Worm (Caenorhabditis elegans) whole organism, young adult: ENCODE data around the gene C25E10.17.

ENCODE experiments used
- K12H6.12 ChIP-seq: fragments of 200-800 bp; sonication (Bioruptor generic); optimal IDR thresholded peaks from 2 replicates; lab custom pipeline; 2018; ENCODE audit warnings: mild to moderate bottlenecking, missing genetic modification characterization, missing compliant biosample characterization
- ama-1 ChIP-seq, 3 experiments: fragments of 150-350 bp in 1 of 3; sonication (generic microtip) in 2 of 3; optimal IDR thresholded peaks; 2 replicates each; lab custom pipeline; 2014 to 2018; ENCODE audit warnings: missing biosample characterization in 2 of 3, missing genetic modification characterization in 2 of 3, missing genetic modification reagents in 2 of 3
- cebp-1 ChIP-seq, 2 experiments: fragments of 200-800 bp in 1 of 2; sonication (Bioruptor generic) in 1 of 2; sonication (generic microtip) in 1 of 2; IDR thresholded peaks in 1 of 2; optimal IDR thresholded peaks in 1 of 2; 2 replicates each; pipeline versions ENCODE4 v1.3.6 to Lab custom; 2017 to 2022; ENCODE audit warnings: missing compliant biosample characterization in 2 of 2, missing genetic modification characterization in 2 of 2, mild to moderate bottlenecking in 1 of 2, missing genetic modification reagents in 1 of 2, moderate library complexity in 1 of 2
- lag-1 ChIP-seq: fragments of 200-800 bp; sonication (Bioruptor generic); IDR thresholded peaks from 2 replicates; pipeline ENCODE4 v1.3.6; 2022; ENCODE audit warnings: missing genetic modification reagents, missing genetic modification characterization, missing compliant biosample characterization
- madf-10 ChIP-seq: sonication (generic microtip); optimal IDR thresholded peaks from 2 replicates; lab custom pipeline; 2016; ENCODE audit warnings: mild to moderate bottlenecking, missing genetic modification characterization, missing compliant biosample characterization
- mes-4 ChIP-seq: sonication (generic microtip); optimal IDR thresholded peaks from 2 replicates; lab custom pipeline; 2016; ENCODE audit warnings: missing genotype, missing genetic modification characterization, missing compliant biosample characterization
- nfya-2 ChIP-seq: fragments of 200-800 bp; sonication (Bioruptor generic); IDR thresholded peaks from 2 replicates; pipeline ENCODE4 v1.3.6; 2022; ENCODE audit warnings: missing genetic modification reagents, missing genetic modification characterization, missing compliant biosample characterization
- snpc-3.4 ChIP-seq: sonication (generic microtip); optimal IDR thresholded peaks from 2 replicates; lab custom pipeline; 2017; ENCODE audit warnings: missing genetic modification characterization, mild to moderate bottlenecking, missing compliant biosample characterization, antibody characterized with exemption, moderate library complexity, missing genotype, missing genetic modification reagents
- unc-130 ChIP-seq: sonication (generic microtip); optimal IDR thresholded peaks from 2 replicates; lab custom pipeline; 2016; ENCODE audit warnings: missing genetic modification reagents, missing genetic modification characterization, missing compliant biosample characterization

DNA sequence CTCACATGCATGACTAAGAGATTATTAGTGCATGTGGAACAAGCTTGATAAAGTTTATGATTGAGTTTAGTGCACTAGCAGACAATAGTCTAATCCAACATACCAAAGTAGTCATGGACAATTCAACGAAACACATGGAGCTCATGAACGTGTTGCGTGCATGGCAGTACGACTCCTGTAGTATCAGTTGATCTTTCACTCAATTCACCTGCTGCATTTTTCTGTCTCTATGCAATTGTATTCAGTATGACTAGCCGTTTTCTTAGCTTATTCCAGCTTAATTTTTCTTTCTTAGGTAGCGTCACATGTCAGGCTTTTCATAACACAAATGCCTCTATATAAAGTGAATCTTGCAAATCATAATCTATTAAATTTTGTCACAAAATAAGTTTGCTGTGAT, 44.1 kb downstream of the C25E10.17 start, which contains the start of gene srx-1:
- TF ChIP-seq nfya-2 (GFP tag; lab: Robert Waterston, UW) (no peak), mes-4 (tag; lab: Kevin White, UChicago) (no peak), cebp-1 (GFP tag; IDR thresholded peaks at IDR 0.05; lab: Robert Waterston, UW) (no peak), cebp-1 (tag; optimal IDR thresholded peaks at IDR 0.05; lab: Kevin White, UChicago) (no peak), unc-130 (GFP tag; lab: Kevin White, UChicago) (no peak), lag-1 (GFP tag; lab: Robert Waterston, UW) (no peak), snpc-3.4 (tag; lab: Kevin White, UChicago) (no peak), ama-1 (optimal IDR thresholded peaks at IDR 0.05; lab: Kevin White, UChicago) (no peak), ama-1 (GFP tag; optimal IDR thresholded peaks at IDR 0.05; lab: Kevin White, UChicago) (no peak), madf-10 (tag; lab: Kevin White, UChicago) (no peak), K12H6.12 (tag; lab: Kevin White, UChicago) (no peak)
